Worm (Caenorhabditis elegans): ENCODE data around the gene T05G5.5.

T05G5.5 gene

ce11 chrIII:9701798-9702197 lies 49.4 kb downstream of the T05G5.5 start:
- no peak for TF ChIP-seq Y22D7AL.16 (tag; optimal IDR thresholded peaks at IDR 0.05)
- TF ChIP-seq ets-4 (tag; optimal IDR thresholded peaks at IDR 0.05) = no peak
- TF ChIP-seq fkh-6 (tag; optimal IDR thresholded peaks at IDR 0.05) = no peak
- TF ChIP-seq ceh-45 (GFP tag; IDR thresholded peaks at IDR 0.05) = no peak
- TF ChIP-seq ref-2 (tag; optimal IDR thresholded peaks at IDR 0.05) = no peak
- no peak for TF ChIP-seq F13H6.1 (tag; optimal IDR thresholded peaks at IDR 0.05)
- no peak for TF ChIP-seq pha-4 (tag; optimal IDR thresholded peaks at IDR 0.05)
- no peak for TF ChIP-seq pag-3 (tag; optimal IDR thresholded peaks at IDR 0.05; ENCODE audit: borderline replicate concordance)
- no peak for TF ChIP-seq syd-9 (tag; optimal IDR thresholded peaks at IDR 0.05)

DNA sequence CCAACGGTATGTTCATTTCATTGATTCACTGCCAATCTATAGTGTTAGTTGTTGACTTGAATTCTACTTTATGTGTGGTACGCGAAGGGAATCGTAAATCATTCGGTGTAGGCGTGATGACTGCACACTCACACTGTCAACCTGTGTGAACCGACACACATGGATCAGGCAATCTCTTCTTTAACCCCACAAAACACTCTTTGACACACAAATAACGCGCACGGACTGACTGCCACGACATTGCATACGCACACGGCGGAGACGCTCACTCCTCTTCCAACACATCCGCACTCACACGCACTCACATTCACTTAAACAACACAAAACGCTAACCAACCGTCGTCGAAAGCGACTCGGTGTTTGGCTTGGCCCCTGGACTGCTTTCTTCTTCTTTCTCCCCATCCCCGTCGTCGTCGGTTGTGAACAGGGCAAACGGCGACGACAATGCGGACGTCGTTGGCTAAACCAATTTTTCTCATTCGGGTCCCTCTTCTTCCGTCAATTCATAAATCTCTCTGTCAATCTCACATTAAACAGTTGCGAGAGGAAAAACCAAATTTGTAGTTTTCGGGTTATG lies 51.0 kb downstream of the T05G5.5 start:
- no peak for TF ChIP-seq ceh-18 (tag; optimal IDR thresholded peaks at IDR 0.05)
- peak; percentile 40 for TF ChIP-seq unc-42 (tag; optimal IDR thresholded peaks at IDR 0.05)
- no peak for TF ChIP-seq ztf-16 (tag; optimal IDR thresholded peaks at IDR 0.05)
- no peak for TF ChIP-seq tbx-2 (tag; optimal IDR thresholded peaks at IDR 0.05)
- TF ChIP-seq che-1 (tag; optimal IDR thresholded peaks at IDR 0.05) = no peak
- peak; percentile 2 for TF ChIP-seq ceh-31 (tag; optimal IDR thresholded peaks at IDR 0.05)
- peak; percentile 29 for TF ChIP-seq sdc-2 (tag; optimal IDR thresholded peaks at IDR 0.05)
- no peak for TF ChIP-seq sox-4 (tag; optimal IDR thresholded peaks at IDR 0.05)
- TF ChIP-seq unc-3 (GFP tag; conservative IDR thresholded peaks at IDR 0.05) = no peak
- no peak for TF ChIP-seq unc-3 (tag; optimal IDR thresholded peaks at IDR 0.05)
- TF ChIP-seq pax-1 (tag; optimal IDR thresholded peaks at IDR 0.05) = no peak
- TF ChIP-seq unc-55 (GFP tag; optimal IDR thresholded peaks at IDR 0.05) = peak; percentile 80
- no peak for TF ChIP-seq dmd-4 (tag; optimal IDR thresholded peaks at IDR 0.05; ENCODE audit: borderline replicate concordance)
- no peak for TF ChIP-seq lim-6 (tag; optimal IDR thresholded peaks at IDR 0.05)
- TF ChIP-seq hlh-6 (tag; optimal IDR thresholded peaks at IDR 0.05) = peak; percentile 50
- no peak for TF ChIP-seq lin-11 (tag; optimal IDR thresholded peaks at IDR 0.05)

All from whole organism, late embryonic.